Fruit fly (Drosophila melanogaster): Measurements from ENCODE around the gene phu.

phu gene

DNA sequence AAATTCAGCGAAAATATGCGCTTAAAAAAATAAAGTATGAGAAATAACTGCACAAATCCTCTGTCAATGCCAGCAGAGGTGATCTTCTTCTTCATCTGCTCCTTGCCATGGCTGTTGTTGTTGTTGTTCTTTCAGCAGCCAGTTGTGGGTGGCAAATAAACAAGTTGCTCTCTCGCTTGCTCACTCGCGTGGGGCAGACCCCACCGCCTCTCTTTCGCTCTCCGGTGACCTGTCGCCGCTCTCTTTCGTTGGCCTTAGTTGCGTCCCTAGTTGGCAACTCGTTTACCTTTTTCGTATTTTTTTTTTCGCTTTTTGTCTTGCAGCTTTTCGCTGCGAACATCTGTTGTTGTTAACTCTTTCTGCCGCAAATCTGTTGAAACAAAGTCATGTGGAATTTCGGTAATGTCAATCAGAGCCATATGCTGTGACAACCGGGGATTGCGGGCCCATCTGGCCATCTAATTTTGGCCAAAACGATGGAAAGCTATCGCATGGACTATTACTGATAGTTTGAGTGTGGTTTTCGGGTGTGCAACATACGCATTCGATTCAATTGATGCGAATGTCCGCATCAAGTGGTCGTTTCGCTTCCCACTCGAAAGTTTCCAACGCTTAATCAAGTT is 40.1 kb downstream of the phu start:
- TF ChIP-seq kay (GFP tag; ENCODE audit: borderline replicate concordance): no peak
- TF ChIP-seq CG5204 (GFP tag; optimal IDR thresholded peaks at IDR 0.05): no peak
- no peak for TF ChIP-seq toe (GFP tag; optimal IDR thresholded peaks at IDR 0.05)
- TF ChIP-seq CG12768 (GFP tag; optimal IDR thresholded peaks at IDR 0.05): no peak
- TF ChIP-seq CG11617 (GFP tag; optimal IDR thresholded peaks at IDR 0.05): no peak
- TF ChIP-seq Crg-1 (GFP tag; optimal IDR thresholded peaks at IDR 0.05): no peak
- no peak for TF ChIP-seq ovo (GFP tag; optimal IDR thresholded peaks at IDR 0.05)
- TF ChIP-seq Hr96 (GFP tag; optimal IDR thresholded peaks at IDR 0.05): no peak
- no peak for TF ChIP-seq tj (GFP tag; optimal IDR thresholded peaks at IDR 0.05)
- TF ChIP-seq CG7045 (GFP tag; optimal IDR thresholded peaks at IDR 0.05): no peak
- no peak for TF ChIP-seq CG33017 (tag; optimal IDR thresholded peaks at IDR 0.05)
- TF ChIP-seq Mnt (GFP tag; optimal IDR thresholded peaks at IDR 0.05): no peak
- no peak for TF ChIP-seq Clk (GFP tag; optimal IDR thresholded peaks at IDR 0.05)
- no peak for TF ChIP-seq cnc (optimal IDR thresholded peaks at IDR 0.05)
- no peak for TF ChIP-seq CG7101 (tag; optimal IDR thresholded peaks at IDR 0.05)
- no peak for TF ChIP-seq CG14711 (tag; optimal IDR thresholded peaks at IDR 0.05)

DNA sequence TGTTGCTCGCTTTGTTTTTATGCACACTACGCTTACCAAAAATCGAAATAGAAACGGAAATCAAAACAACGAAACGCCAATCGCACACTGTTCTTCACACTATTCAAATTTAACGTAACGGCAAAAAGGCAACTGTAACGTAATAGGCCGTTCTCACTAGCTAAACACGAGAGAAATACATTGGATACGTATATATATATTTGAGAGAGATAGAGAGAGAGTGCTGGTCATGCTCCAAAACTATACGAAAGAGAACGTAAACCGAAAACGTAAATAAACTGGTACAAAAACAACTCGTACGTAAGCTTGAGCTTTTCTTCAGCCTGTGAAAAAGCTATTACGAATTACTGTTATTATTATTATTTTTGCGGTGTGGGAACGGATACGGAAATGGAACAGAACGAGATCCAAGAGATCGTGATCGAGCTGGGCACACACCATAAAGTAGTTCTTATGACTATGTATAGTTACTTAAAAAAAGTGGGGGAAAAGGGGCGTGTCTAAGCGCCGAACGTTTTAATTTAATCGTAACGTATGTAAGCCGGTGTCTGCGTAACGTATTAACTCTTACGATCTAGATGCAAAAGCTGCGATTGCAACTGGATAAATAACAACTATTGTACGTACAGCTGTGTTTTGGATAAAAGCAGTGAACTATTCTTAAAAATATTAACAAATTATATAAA is 49.0 kb downstream of the phu start:
- TF ChIP-seq Clk (GFP tag; optimal IDR thresholded peaks at IDR 0.05) (no peak), CG7045 (GFP tag; optimal IDR thresholded peaks at IDR 0.05) (no peak), kay (GFP tag; ENCODE audit: borderline replicate concordance) (peak; percentile 68), cic (GFP tag; optimal IDR thresholded peaks at IDR 0.05) (no peak), pad (GFP tag; optimal IDR thresholded peaks at IDR 0.05) (no peak)
